Fruit fly (Drosophila melanogaster) whole organism, embryonic: ENCODE data around the gene CG14431.

Experiments used
- Asciz ChIP-seq: fragments of 200-800 bp; sonication (Bioruptor generic); optimal IDR thresholded peaks from 2 replicates; lab custom pipeline; 2017; ENCODE audit warnings: missing biosample characterization, mild to moderate bottlenecking, missing genetic modification characterization, missing genetic modification reagents
- B-H1 ChIP-seq: fragments of 200-800 bp; sonication (Bioruptor generic); IDR thresholded peaks from 3 replicates; pipeline ENCODE4 v1.3.6; 2022; ENCODE audit warnings: missing biosample characterization, missing genetic modification characterization
- CG12104 ChIP-seq: fragments of 200-800 bp; sonication (Bioruptor generic); optimal IDR thresholded peaks from 3 replicates; lab custom pipeline; 2016; ENCODE audit warnings: missing biosample characterization, missing genetic modification characterization
- CG12659 ChIP-seq: fragments of 200-800 bp; sonication (Bioruptor generic); optimal IDR thresholded peaks from 3 replicates; lab custom pipeline; 2017; ENCODE audit warnings: mild to moderate bottlenecking, missing biosample characterization, missing genetic modification reagents, missing genetic modification characterization
- CG13123 ChIP-seq: fragments of 200-800 bp; sonication (Bioruptor generic); optimal IDR thresholded peaks from 2 replicates; lab custom pipeline; 2016; ENCODE audit warnings: missing biosample characterization, missing genetic modification characterization
- CG14710 ChIP-seq: fragments of 200-800 bp; sonication (Bioruptor generic); optimal IDR thresholded peaks from 3 replicates; lab custom pipeline; 2019; ENCODE audit warnings: missing biosample characterization, mild to moderate bottlenecking, missing genetic modification characterization, moderate library complexity
- CG14860 ChIP-seq: fragments of 200-800 bp; sonication (Bioruptor generic); IDR thresholded peaks from 3 replicates; pipeline ENCODE4 v1.3.6; 2022; ENCODE audit warnings: missing biosample characterization, missing genetic modification characterization; ENCODE audit not compliant: partially characterized antibody
- CG15479 ChIP-seq: fragments of 200-800 bp; sonication (Bioruptor generic); optimal IDR thresholded peaks from 3 replicates; lab custom pipeline; 2019; ENCODE audit warnings: missing biosample characterization, mild to moderate bottlenecking, missing genetic modification characterization, moderate library complexity
- CG1602 ChIP-seq: fragments of 200-800 bp; sonication (Bioruptor generic); optimal IDR thresholded peaks from 3 replicates; lab custom pipeline; 2016; ENCODE audit warnings: missing biosample characterization, missing genetic modification characterization
- CG17359 ChIP-seq: fragments of 200-800 bp; sonication (Bioruptor generic); optimal IDR thresholded peaks from 3 replicates; lab custom pipeline; 2018; ENCODE audit warnings: missing biosample characterization, mild to moderate bottlenecking, missing genetic modification characterization, moderate library complexity
- CG2889 ChIP-seq: fragments of 200-800 bp; sonication (Bioruptor generic); IDR thresholded peaks from 3 replicates; pipeline ENCODE4 v1.3.6; 2022; ENCODE audit warnings: missing biosample characterization, missing genetic modification characterization
- CG30403 ChIP-seq: fragments of 200-800 bp; sonication (Bioruptor generic); optimal IDR thresholded peaks from 3 replicates; lab custom pipeline; 2016; ENCODE audit warnings: missing biosample characterization, missing genetic modification characterization
- CG31365 ChIP-seq: fragments of 200-800 bp; sonication (Bioruptor generic); optimal IDR thresholded peaks from 2 replicates; lab custom pipeline; 2018; ENCODE audit warnings: missing biosample characterization, mild to moderate bottlenecking, missing genetic modification characterization
- CG31441 ChIP-seq: fragments of 200-800 bp; sonication (Bioruptor generic); IDR thresholded peaks from 2 replicates; pipeline ENCODE4 v1.3.6; 2022; ENCODE audit warnings: missing biosample characterization, missing genetic modification characterization
- CG3726 ChIP-seq: fragments of 200-800 bp; sonication (Bioruptor generic); IDR thresholded peaks from 3 replicates; pipeline ENCODE4, ENCODE4 v1.3.6; 2022; ENCODE audit warnings: missing biosample characterization, missing genetic modification characterization
- CG4424 ChIP-seq: fragments of 200-800 bp; sonication (Bioruptor generic); optimal IDR thresholded peaks from 3 replicates; lab custom pipeline; 2016; ENCODE audit warnings: missing biosample characterization, missing genetic modification characterization
- CG6689 ChIP-seq: fragments of 200-800 bp; sonication (Bioruptor generic); IDR thresholded peaks from 2 replicates; pipeline ENCODE4 v1.3.6; 2022; ENCODE audit warnings: missing biosample characterization, missing genetic modification characterization
- CkIIα-i1 ChIP-seq: fragments of 200-800 bp; sonication (Bioruptor generic); IDR thresholded peaks from 2 replicates; pipeline ENCODE4 v1.3.6; 2022; ENCODE audit warnings: missing biosample characterization, missing genetic modification characterization
- CoRest ChIP-seq: fragments of 200-800 bp; sonication (Bioruptor generic); optimal IDR thresholded peaks from 3 replicates; lab custom pipeline; 2018; ENCODE audit warnings: missing biosample characterization, mild to moderate bottlenecking, missing genetic modification characterization, moderate library complexity
- D19B ChIP-seq: fragments of 200-800 bp; sonication (Bioruptor generic); optimal IDR thresholded peaks from 2 replicates; lab custom pipeline; 2017; ENCODE audit warnings: missing biosample characterization, mild to moderate bottlenecking, missing genetic modification characterization
- Dbx ChIP-seq: fragments of 200-800 bp; sonication (Bioruptor generic); IDR thresholded peaks from 3 replicates; pipeline ENCODE4 v1.3.6; 2022; ENCODE audit warnings: missing biosample characterization, missing genetic modification characterization
- Dp ChIP-seq: fragments of 200-800 bp; sonication (Bioruptor generic); optimal IDR thresholded peaks from 2 replicates; lab custom pipeline; 2018; ENCODE audit warnings: missing biosample characterization, mild to moderate bottlenecking, missing genetic modification characterization, moderate library complexity
- E2f2 ChIP-seq: fragments of 200-800 bp; sonication (Bioruptor generic); IDR thresholded peaks from 2 replicates; pipeline ENCODE4 v1.3.6; 2022; ENCODE audit warnings: missing biosample characterization, missing genetic modification characterization
- Eip74EF ChIP-seq, 2 experiments: fragments of 200-800 bp in 1 of 2; fragments of >200 bp in 1 of 2; sonication (Bioruptor generic) in 1 of 2; optimal IDR thresholded peaks; 2 replicates each; lab custom pipeline; 2017 to 2019; ENCODE audit warnings: missing biosample characterization in 2 of 2, missing genetic modification characterization in 2 of 2, mild to moderate bottlenecking in 1 of 2, moderate library complexity in 1 of 2
- Ets65A ChIP-seq: fragments of 200-800 bp; sonication (Bioruptor generic); peaks from one replicate; lab custom pipeline; 2016; ENCODE audit warnings: missing biosample characterization, missing genetic modification characterization
- HLH54F ChIP-seq: fragments of 200-800 bp; sonication (Bioruptor generic); optimal IDR thresholded peaks from 3 replicates; lab custom pipeline; 2016; ENCODE audit warnings: missing biosample characterization, missing genetic modification characterization
- Max ChIP-seq: fragments of 200-800 bp; sonication (Bioruptor generic); optimal IDR thresholded peaks from 2 replicates; lab custom pipeline; 2016; ENCODE audit warnings: missing biosample characterization, mild to moderate bottlenecking, missing genetic modification characterization
- NfI ChIP-seq: fragments of 200-800 bp; sonication (Bioruptor generic); optimal IDR thresholded peaks from 3 replicates; lab custom pipeline; 2018; ENCODE audit warnings: missing biosample characterization, mild to moderate bottlenecking, missing genetic modification characterization, moderate library complexity
- Optix ChIP-seq: fragments of 200-800 bp; sonication (Bioruptor generic); IDR thresholded peaks from 3 replicates; pipeline ENCODE4 v1.3.6; 2022; ENCODE audit warnings: missing biosample characterization, missing genetic modification characterization
- PHDP ChIP-seq: fragments of 200-800 bp; sonication (Bioruptor generic); optimal IDR thresholded peaks from 3 replicates; lab custom pipeline; 2018; ENCODE audit warnings: missing biosample characterization, mild to moderate bottlenecking, missing genetic modification characterization, moderate library complexity
- Sox102F ChIP-seq: fragments of 200-800 bp; sonication (Bioruptor generic); optimal IDR thresholded peaks from 2 replicates; lab custom pipeline; 2018; ENCODE audit warnings: missing biosample characterization, mild to moderate bottlenecking, missing genetic modification characterization, moderate library complexity
- crc ChIP-seq: fragments of 200-800 bp; sonication (Bioruptor generic); optimal IDR thresholded peaks from 2 replicates; lab custom pipeline; 2016; ENCODE audit warnings: missing biosample characterization, missing genetic modification characterization
- danr ChIP-seq: fragments of 200-800 bp; sonication (Bioruptor generic); IDR thresholded peaks from 2 replicates; pipeline ENCODE4 v1.3.6; 2022; ENCODE audit warnings: missing biosample characterization, missing genetic modification characterization
- dmrt11E ChIP-seq: fragments of 200-800 bp; sonication (Bioruptor generic); optimal IDR thresholded peaks from 3 replicates; lab custom pipeline; 2018; ENCODE audit warnings: missing biosample characterization, mild to moderate bottlenecking, missing genetic modification characterization, moderate library complexity
- exex ChIP-seq: fragments of 200-800 bp; sonication (Bioruptor generic); optimal IDR thresholded peaks from 4 replicates; lab custom pipeline; 2018; ENCODE audit warnings: missing biosample characterization, mild to moderate bottlenecking, missing genetic modification characterization, moderate library complexity
- ftz-f1 ChIP-seq: fragments of 200-800 bp; sonication (Bioruptor generic); optimal IDR thresholded peaks from 2 replicates; lab custom pipeline; 2016; ENCODE audit warnings: missing biosample characterization, missing genetic modification characterization
- gcm ChIP-seq: fragments of 200-800 bp; sonication (Bioruptor generic); optimal IDR thresholded peaks from 2 replicates; lab custom pipeline; 2019; ENCODE audit warnings: missing biosample characterization, mild to moderate bottlenecking, missing genetic modification characterization, moderate library complexity
- kay ChIP-seq: fragments of 200-800 bp; sonication (Bioruptor generic); optimal IDR thresholded peaks from 2 replicates; lab custom pipeline; 2016; ENCODE audit warnings: missing biosample characterization, missing genetic modification characterization
- maf-S ChIP-seq: fragments of 200-800 bp; sonication (Bioruptor generic); optimal IDR thresholded peaks from 2 replicates; lab custom pipeline; 2016; ENCODE audit warnings: missing biosample characterization, missing genetic modification characterization
- nerfin-2 ChIP-seq: fragments of 200-800 bp; sonication (Bioruptor generic); IDR thresholded peaks from 2 replicates; pipeline ENCODE4 v1.3.6; 2022; ENCODE audit warnings: missing biosample characterization, missing genetic modification characterization; ENCODE audit not compliant: partially characterized antibody
- nmo ChIP-seq: fragments of 200-800 bp; sonication (Bioruptor generic); optimal IDR thresholded peaks from 2 replicates; lab custom pipeline; 2018; ENCODE audit warnings: missing biosample characterization, mild to moderate bottlenecking, missing genetic modification characterization, moderate library complexity
- prd ChIP-seq, 3 experiments: fragments of >200 bp in 2 of 3; fragments of 200-800 bp in 1 of 3; sonication (Bioruptor generic) in 1 of 3; optimal IDR thresholded peaks in 2 of 3; IDR thresholded peaks in 1 of 3; 2 replicates in 2 of 3; 3 replicates in 1 of 3; pipeline versions ENCODE4 v1.3.6 to Lab custom; 2017 to 2022; ENCODE audit warnings: missing biosample characterization in 1 of 3, missing genetic modification characterization in 1 of 3
- pzg ChIP-seq: fragments of 200-800 bp; sonication (Bioruptor generic); optimal IDR thresholded peaks from 3 replicates; lab custom pipeline; 2018; ENCODE audit warnings: missing biosample characterization, mild to moderate bottlenecking, missing genetic modification characterization, moderate library complexity
- scrt ChIP-seq: fragments of 200-800 bp; sonication (Bioruptor generic); optimal IDR thresholded peaks from 2 replicates; lab custom pipeline; 2018; ENCODE audit warnings: missing biosample characterization, mild to moderate bottlenecking, missing genetic modification characterization, moderate library complexity
- sr ChIP-seq: fragments of 200-800 bp; sonication (Bioruptor generic); IDR thresholded peaks from 3 replicates; pipeline ENCODE4 v1.3.6; 2022; ENCODE audit warnings: missing biosample characterization, missing genetic modification characterization
- sug ChIP-seq: fragments of 200-800 bp; optimal IDR thresholded peaks from 2 replicates; lab custom pipeline; 2019; ENCODE audit warnings: missing biosample characterization, mild to moderate bottlenecking, missing genetic modification characterization, moderate library complexity
- twi ChIP-seq: fragments of 200-800 bp; optimal IDR thresholded peaks from 2 replicates; lab custom pipeline; 2019; ENCODE audit warnings: missing biosample characterization, mild to moderate bottlenecking, missing genetic modification characterization, moderate library complexity
- vvl ChIP-seq: fragments of 200-800 bp; sonication (Bioruptor generic); IDR thresholded peaks from 2 replicates; pipeline ENCODE4 v1.3.6; 2022; ENCODE audit warnings: missing biosample characterization, missing genetic modification characterization

CG14431 gene

DNA sequence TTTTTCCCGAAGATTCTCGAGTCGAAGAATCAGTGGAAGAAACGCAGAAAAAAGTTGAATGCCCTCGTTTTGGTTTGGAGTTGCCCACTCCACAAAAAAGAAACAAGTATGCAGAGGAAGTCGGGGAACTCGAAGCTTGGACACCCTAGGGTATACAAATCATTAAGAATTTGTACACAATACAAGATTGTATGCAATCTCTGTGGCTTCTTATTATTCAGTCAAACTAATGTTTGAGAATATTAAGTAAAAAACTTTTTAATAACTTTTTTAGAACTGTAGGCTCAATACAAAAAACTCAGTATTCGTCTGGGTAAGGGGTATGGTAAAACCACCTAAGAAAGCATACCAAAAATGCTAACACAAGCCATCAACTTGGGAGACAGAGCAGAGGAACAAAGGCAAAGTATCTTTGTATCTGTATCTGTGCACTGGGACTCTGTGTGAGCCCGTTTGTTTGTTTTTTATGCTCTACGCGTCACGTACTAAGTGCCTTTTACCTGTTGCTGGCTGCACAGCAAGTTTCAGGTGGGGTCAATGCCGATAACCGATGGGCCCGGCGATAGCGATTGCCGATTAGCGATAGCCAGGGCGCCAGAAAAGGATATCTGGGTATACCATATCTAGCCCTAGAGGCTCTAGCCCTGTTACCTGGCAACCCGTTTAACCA, 77.2 kb downstream of the CG14431 start (continued):
- TF ChIP-seq B-H1 (GFP tag; lab: Robert Waterston, UW): peak; percentile 37
- peak; percentile 90 for TF ChIP-seq nmo
- peak; percentile 33; the same call in 1 of the 2 replicates for TF ChIP-seq danr
- peak; percentile 22 for TF ChIP-seq CG12104 (GFP tag; lab: Kevin White, UChicago)
- peak in 1 of 2 experiments; percentile 70 for TF ChIP-seq Eip74EF (GFP tag; optimal IDR thresholded peaks at IDR 0.05; lab: Kevin White, UChicago)
- peak; percentile 83 for TF ChIP-seq CG31441
- no peak for TF ChIP-seq CG31365 (tag; lab: Kevin White, UChicago)
- TF ChIP-seq Asciz: peak; percentile 72
- peak; percentile 40 for TF ChIP-seq HLH54F (GFP tag; lab: Kevin White, UChicago)
- TF ChIP-seq CG13123 (GFP tag; lab: Kevin White, UChicago): peak; percentile 19
- peak; percentile 97 for TF ChIP-seq D19B (GFP tag; lab: Kevin White, UChicago)
- TF ChIP-seq CG14860 (GFP tag; lab: Robert Waterston, UW): peak; percentile 51; the same call in 1 of the 3 replicates
- TF ChIP-seq CG30403: peak; percentile 81
- peak; percentile 81 for TF ChIP-seq CG4424 (GFP tag; lab: Kevin White, UChicago)
- TF ChIP-seq CG15479 (GFP tag; lab: Kevin White, UChicago): no peak
- TF ChIP-seq crc (GFP tag; lab: Kevin White, UChicago): peak; percentile 56
- TF ChIP-seq maf-S: peak; percentile 70
- peak; percentile 89 for TF ChIP-seq scrt (GFP tag; lab: Kevin White, UChicago)
- TF ChIP-seq ftz-f1: no peak
- TF ChIP-seq CG6689: peak; percentile 77
- TF ChIP-seq dmrt11E (tag; lab: Kevin White, UChicago): peak; percentile 93
- peak; percentile 77 for TF ChIP-seq CG17359 (tag; lab: Kevin White, UChicago)
- peak; percentile 77 for TF ChIP-seq gcm
- peak; percentile 77 for TF ChIP-seq CoRest (tag; lab: Kevin White, UChicago)
- peak; percentile 83 for TF ChIP-seq CG14710 (tag; lab: Kevin White, UChicago)
- TF ChIP-seq sr: no peak
- TF ChIP-seq Max: peak; percentile 38
- TF ChIP-seq pzg (GFP tag; lab: Kevin White, UChicago): peak; percentile 1
- peak; percentile 12 for TF ChIP-seq exex (tag; lab: Kevin White, UChicago)
- no peak for TF ChIP-seq CG2889
- no peak for TF ChIP-seq sug (tag; lab: Kevin White, UChicago)
- peak; percentile 76 for TF ChIP-seq PHDP (tag; lab: Kevin White, UChicago)
- peak; percentile 74 for TF ChIP-seq twi
- TF ChIP-seq nerfin-2 (GFP tag; lab: Robert Waterston, UW): peak; percentile 55; the same call in 1 of the 2 replicates
- TF ChIP-seq vvl (GFP tag; lab: Robert Waterston, UW): peak; percentile 86
- peak; percentile 53 for TF ChIP-seq E2f2 (GFP tag; lab: Robert Waterston, UW)
- peak; percentile 42 for TF ChIP-seq NfI (GFP tag; lab: Kevin White, UChicago)
- TF ChIP-seq CkIIα-i1: no peak
- TF ChIP-seq CG1602 (GFP tag; lab: Kevin White, UChicago): peak; percentile 79
- no peak for TF ChIP-seq prd (optimal IDR thresholded peaks at IDR 0.05; lab: Kevin White, UChicago)
- TF ChIP-seq prd (GFP tag; IDR thresholded peaks at IDR 0.05; lab: Robert Waterston, UW): peak; percentile 81
- TF ChIP-seq kay (GFP tag; lab: Kevin White, UChicago): peak; percentile 56
- TF ChIP-seq Ets65A: peak; percentile 95
- TF ChIP-seq CG3726 (GFP tag; lab: Robert Waterston, UW): peak; percentile 79
- TF ChIP-seq Dbx: no peak
- peak; percentile 18 for TF ChIP-seq Dp (GFP tag; lab: Kevin White, UChicago)
- TF ChIP-seq Optix (GFP tag; lab: Robert Waterston, UW): peak; percentile 57; the same call in 2 of the 3 replicates
- TF ChIP-seq Sox102F (GFP tag; lab: Kevin White, UChicago): peak; percentile 77
- TF ChIP-seq CG12659 (GFP tag; lab: Kevin White, UChicago): peak; percentile 58
